Worm (Caenorhabditis elegans): ENCODE data around the gene W10D9.1.
A peak's percentile ranks its signal among the peaks of the same experiment; 100 is the strongest.

W10D9.1 gene

ce11 chrII:470375-470774 is 15.6 kb downstream of the W10D9.1 start, which contains the start of gene tomm-22:
tomm-22 (minus strand) TSS chrII:470475.
- TF ChIP-seq zip-5 (tag; optimal IDR thresholded peaks at IDR 0.05) (no peak), K02D7.2 (tag; optimal IDR thresholded peaks at IDR 0.05) (no peak), dmd-4 (tag; optimal IDR thresholded peaks at IDR 0.05; ENCODE audit: borderline replicate concordance) (no peak), pat-9 (tag; optimal IDR thresholded peaks at IDR 0.05) (no peak), elt-2 (tag; optimal IDR thresholded peaks at IDR 0.05) (no peak), hlh-6 (tag; optimal IDR thresholded peaks at IDR 0.05) (no peak), hlh-30 (tag; optimal IDR thresholded peaks at IDR 0.05; ENCODE audit: insufficient read depth) (no peak), fkh-6 (tag; optimal IDR thresholded peaks at IDR 0.05) (no peak), dve-1 (tag; optimal IDR thresholded peaks at IDR 0.05) (no peak), tbx-2 (tag; optimal IDR thresholded peaks at IDR 0.05) (no peak)

- no peak for TF ChIP-seq ceh-34 (tag; optimal IDR thresholded peaks at IDR 0.05)
- TF ChIP-seq pag-3 (tag; optimal IDR thresholded peaks at IDR 0.05; ENCODE audit: borderline replicate concordance): no peak
- TF ChIP-seq ama-1 (optimal IDR thresholded peaks at IDR 0.05): no peak
- no peak for TF ChIP-seq ceh-6 (GFP tag; optimal IDR thresholded peaks at IDR 0.05)
- no peak for TF ChIP-seq ceh-24 (tag; optimal IDR thresholded peaks at IDR 0.05)
- no peak for TF ChIP-seq hlh-13 (GFP tag; optimal IDR thresholded peaks at IDR 0.05)
- TF ChIP-seq T23F11.4 (GFP tag; optimal IDR thresholded peaks at IDR 0.05): no peak
- no peak for TF ChIP-seq hlh-6 (tag; optimal IDR thresholded peaks at IDR 0.05)
- TF ChIP-seq che-1 (tag; optimal IDR thresholded peaks at IDR 0.05): no peak
- no peak for TF ChIP-seq nfya-1 (tag; optimal IDR thresholded peaks at IDR 0.05)
- TF ChIP-seq ahr-1 (tag; optimal IDR thresholded peaks at IDR 0.05): no peak
- TF ChIP-seq ceh-22 (tag; optimal IDR thresholded peaks at IDR 0.05): no peak
- no peak for TF ChIP-seq pros-1 (tag; optimal IDR thresholded peaks at IDR 0.05)
- no peak for TF ChIP-seq pqm-1 (tag; optimal IDR thresholded peaks at IDR 0.05)
- TF ChIP-seq hlh-15 (tag; optimal IDR thresholded peaks at IDR 0.05): no peak
- no peak for TF ChIP-seq nhr-232 (tag; optimal IDR thresholded peaks at IDR 0.05)
- TF ChIP-seq hlh-8 (tag; optimal IDR thresholded peaks at IDR 0.05): no peak
- no peak for TF ChIP-seq fax-1 (tag; optimal IDR thresholded peaks at IDR 0.05)
- no peak for TF ChIP-seq K02D7.2 (tag; optimal IDR thresholded peaks at IDR 0.05)
- no peak for TF ChIP-seq C08G9.2 (tag; optimal IDR thresholded peaks at IDR 0.05)
Measured at ce11 chrII:473203-473602, 18.5 kb downstream of the W10D9.1 start, which contains the start of gene W07E6.5. W07E6.5 (plus strand) TSS chrII:473503.

- TF ChIP-seq C38D4.7 (GFP tag; optimal IDR thresholded peaks at IDR 0.05) (no peak), madf-2 (tag; optimal IDR thresholded peaks at IDR 0.05) (no peak), pha-2 (tag; optimal IDR thresholded peaks at IDR 0.05) (no peak), fkh-10 (GFP tag; optimal IDR thresholded peaks at IDR 0.05) (no peak), sox-2 (GFP tag; IDR thresholded peaks at IDR 0.05) (no peak), hlh-15 (tag; optimal IDR thresholded peaks at IDR 0.05) (no peak), hlh-8 (tag; optimal IDR thresholded peaks at IDR 0.05) (no peak), tbx-7 (tag; optimal IDR thresholded peaks at IDR 0.05) (no peak), ahr-1 (tag; optimal IDR thresholded peaks at IDR 0.05) (no peak), fax-1 (tag; optimal IDR thresholded peaks at IDR 0.05) (no peak), pqm-1 (tag; optimal IDR thresholded peaks at IDR 0.05) (no peak), T23F11.4 (GFP tag; optimal IDR thresholded peaks at IDR 0.05) (no peak), hlh-30 (tag; optimal IDR thresholded peaks at IDR 0.05; ENCODE audit: insufficient read depth) (no peak), fkh-6 (tag; optimal IDR thresholded peaks at IDR 0.05) (no peak), hlh-6 (tag; optimal IDR thresholded peaks at IDR 0.05) (no peak)
Measured at ce11 chrII:475312-475711, 20.6 kb downstream of the W10D9.1 start.

- TF ChIP-seq ttx-3 (tag; optimal IDR thresholded peaks at IDR 0.05): no peak
- no peak for TF ChIP-seq hlh-6 (tag; optimal IDR thresholded peaks at IDR 0.05)
- no peak for TF ChIP-seq nhr-11 (tag; optimal IDR thresholded peaks at IDR 0.05)
- peak; percentile 45 for TF ChIP-seq mec-3 (tag; optimal IDR thresholded peaks at IDR 0.05; ENCODE audit: borderline replicate concordance)
- no peak for TF ChIP-seq unc-55 (GFP tag; optimal IDR thresholded peaks at IDR 0.05)
- TF ChIP-seq ceh-31 (tag; optimal IDR thresholded peaks at IDR 0.05): peak; percentile 88
- no peak for TF ChIP-seq dve-1 (tag; optimal IDR thresholded peaks at IDR 0.05)
- TF ChIP-seq ets-4 (tag; optimal IDR thresholded peaks at IDR 0.05): peak; percentile 66
- peak; percentile 32 for TF ChIP-seq dmd-4 (tag; optimal IDR thresholded peaks at IDR 0.05; ENCODE audit: borderline replicate concordance)
- no peak for TF ChIP-seq che-1 (tag; optimal IDR thresholded peaks at IDR 0.05)
- TF ChIP-seq ref-2 (tag; optimal IDR thresholded peaks at IDR 0.05): peak; percentile 49
- no peak for TF ChIP-seq elt-4 (tag; optimal IDR thresholded peaks at IDR 0.05)
- TF ChIP-seq zip-5 (tag; optimal IDR thresholded peaks at IDR 0.05): peak; percentile 60
- no peak for TF ChIP-seq fax-1 (tag; optimal IDR thresholded peaks at IDR 0.05)
- TF ChIP-seq ztf-16 (tag; optimal IDR thresholded peaks at IDR 0.05): peak; percentile 22
- TF ChIP-seq ceh-2 (tag; optimal IDR thresholded peaks at IDR 0.05): peak; percentile 83
- TF ChIP-seq pag-3 (tag; optimal IDR thresholded peaks at IDR 0.05; ENCODE audit: borderline replicate concordance): no peak
- peak; percentile 5 for TF ChIP-seq ceh-34 (tag; optimal IDR thresholded peaks at IDR 0.05)
- TF ChIP-seq F13H6.1 (tag; optimal IDR thresholded peaks at IDR 0.05): no peak
- peak; percentile 40 for TF ChIP-seq hlh-8 (tag; optimal IDR thresholded peaks at IDR 0.05)
- TF ChIP-seq lim-6 (tag; optimal IDR thresholded peaks at IDR 0.05): peak; percentile 58
- TF ChIP-seq fkh-10 (GFP tag; optimal IDR thresholded peaks at IDR 0.05): no peak
Measured at ce11 chrII:475890-476420, 21.2 kb downstream of the W10D9.1 start, which contains the start of gene nsun-1. nsun-1 (minus strand) TSS chrII:475940.

All from whole organism, late embryonic.